Fruit fly (Drosophila melanogaster) whole organism: ENCODE results near the gene Polr3A.

Source experiments
- CG8478 ChIP-seq: fragments of >200 bp; optimal IDR thresholded peaks from 2 replicates; lab custom pipeline; 2018; ENCODE audit warnings: inconsistent platforms
- Dll ChIP-seq: fragments of >200 bp; optimal IDR thresholded peaks from 2 replicates; lab custom pipeline; 2017
- EcR ChIP-seq, 2 experiments: fragments of >200 bp; optimal IDR thresholded peaks; 2 replicates each; lab custom pipeline; 2017; ENCODE audit warnings: missing biosample characterization in 2 of 2, missing genetic modification characterization in 2 of 2, missing genetic modification reagents in 2 of 2
- pan ChIP-seq: fragments of >200 bp; optimal IDR thresholded peaks from 2 replicates; lab custom pipeline; 2017
- psq ChIP-seq: fragments of >200 bp; optimal IDR thresholded peaks from 2 replicates; lab custom pipeline; 2017
- usp ChIP-seq: fragments of >200 bp; optimal IDR thresholded peaks from 2 replicates; lab custom pipeline; 2017; ENCODE audit warnings: missing biosample characterization, missing genetic modification characterization, mixed read lengths

Gene Polr3A

dm6 chrX:15758692-15759240 lies 4.0 kb upstream of the Polr3A start:
- no peak for TF ChIP-seq psq (lab: Kevin White, UChicago)
- TF ChIP-seq usp = no peak
- no peak for TF ChIP-seq CG8478 (lab: Kevin White, UChicago)
- no peak for TF ChIP-seq Dll (lab: Kevin White, UChicago)
- TF ChIP-seq EcR (GFP tag; optimal IDR thresholded peaks at IDR 0.05; lab: Kevin White, UChicago) = no peak
- TF ChIP-seq pan = no peak

DNA sequence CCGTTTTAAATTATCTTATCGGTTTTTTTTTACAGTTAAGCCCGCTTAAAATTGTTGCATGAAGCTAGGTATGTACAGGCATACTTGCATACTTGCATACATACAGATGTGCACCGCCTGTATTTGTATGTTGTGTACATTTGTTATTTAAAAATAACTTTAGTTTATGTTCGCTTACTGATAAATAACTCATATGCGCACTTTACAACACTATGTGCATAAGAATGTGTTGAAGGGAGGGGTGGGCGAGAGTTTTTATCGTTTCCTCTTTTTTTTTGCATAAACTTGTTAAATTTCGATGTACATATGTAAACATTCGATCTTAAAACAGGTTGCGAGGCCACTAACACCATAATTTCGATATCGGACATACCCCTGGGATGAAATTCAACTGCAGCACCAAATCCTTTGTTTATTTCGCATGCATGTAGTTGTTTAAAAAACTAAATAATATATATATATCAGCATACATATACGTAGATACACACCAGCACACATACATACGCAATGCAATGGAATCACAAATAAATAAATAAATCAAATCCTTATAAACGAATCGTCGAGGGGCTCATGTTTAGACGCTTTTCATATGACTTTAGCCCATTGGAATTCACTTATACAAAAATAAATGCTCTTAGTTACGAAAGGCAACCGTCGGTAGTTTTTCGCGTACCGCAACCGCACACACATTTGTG lies 2.9 kb upstream of the Polr3A start:
- no peak for TF ChIP-seq EcR (GFP tag; optimal IDR thresholded peaks at IDR 0.05; lab: Kevin White, UChicago)
- peak; percentile 32 for TF ChIP-seq pan
- no peak for TF ChIP-seq Dll (lab: Kevin White, UChicago)
- TF ChIP-seq CG8478 (lab: Kevin White, UChicago) = no peak

DNA sequence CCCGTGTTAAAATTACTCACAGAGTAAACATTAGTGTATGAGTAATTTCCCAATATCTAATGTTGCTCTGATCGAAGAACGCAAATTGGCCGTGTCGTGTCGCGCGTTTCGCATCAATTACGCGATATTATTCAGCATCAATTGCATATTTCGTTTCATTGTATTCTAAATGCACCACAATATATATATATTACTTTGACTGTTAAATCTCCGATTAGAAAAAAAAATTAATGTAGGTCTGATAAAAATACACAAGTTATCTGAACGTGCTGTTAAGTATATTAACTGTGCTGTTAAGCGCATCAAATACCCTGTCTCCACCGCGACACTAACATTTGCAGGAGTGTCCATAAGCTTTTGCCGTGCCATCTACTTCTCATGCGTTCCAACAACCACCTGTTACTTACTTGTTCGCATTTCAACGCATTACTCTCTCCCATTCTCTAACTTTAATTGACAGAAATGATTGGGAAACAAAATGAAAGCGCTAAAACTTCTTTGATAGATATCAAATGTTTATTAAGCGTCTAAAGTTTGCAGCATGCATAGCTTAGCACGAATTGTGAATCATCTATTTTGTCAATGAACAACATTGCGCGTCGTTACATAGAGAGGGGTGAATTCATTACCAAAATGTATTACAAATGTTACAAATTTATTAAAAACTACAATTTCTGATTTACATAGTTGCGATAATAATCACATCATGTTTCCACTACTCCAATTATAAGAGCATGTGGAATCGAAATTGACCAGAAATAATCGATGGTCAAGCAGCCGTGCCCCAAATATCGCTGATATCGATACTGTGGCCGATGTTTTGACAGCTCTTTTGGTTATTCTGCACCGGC lies 2.1 kb upstream of the Polr3A start, which contains the start of the genes Graf and mRpL3:
Gene Graf (minus strand): TSS at position 287 of the 851 bp plus-strand sequence.
Gene mRpL3 (plus strand): TSS at position 802 of the 851 bp plus-strand sequence.
- no peak for TF ChIP-seq psq (lab: Kevin White, UChicago)
- no peak for TF ChIP-seq pan
- no peak for TF ChIP-seq usp

- TF ChIP-seq EcR (GFP tag; optimal IDR thresholded peaks at IDR 0.05; lab: Kevin White, UChicago) (no peak), CG8478 (lab: Kevin White, UChicago) (no peak), pan (no peak), usp (no peak), Dll (lab: Kevin White, UChicago) (no peak), psq (lab: Kevin White, UChicago) (no peak)
Measured at dm6 chrX:15761298-15761640, 1.5 kb upstream of the Polr3A start.

- TF ChIP-seq usp (no peak), Dll (lab: Kevin White, UChicago) (no peak), psq (lab: Kevin White, UChicago) (no peak), pan (no peak), CG8478 (lab: Kevin White, UChicago) (no peak), EcR (GFP tag; optimal IDR thresholded peaks at IDR 0.05; lab: Kevin White, UChicago) (no peak)
Measured at dm6 chrX:15766395-15766866, 3.7 kb downstream of the Polr3A start, which contains the start of gene CG8952. CG8952 (minus strand) TSS chrX:15766445.

- TF ChIP-seq psq (lab: Kevin White, UChicago) = no peak
- no peak for TF ChIP-seq usp
- TF ChIP-seq CG8478 (lab: Kevin White, UChicago) = no peak
- no peak for TF ChIP-seq pan
- no peak for TF ChIP-seq EcR (GFP tag; optimal IDR thresholded peaks at IDR 0.05; lab: Kevin White, UChicago)
- no peak for TF ChIP-seq Dll (lab: Kevin White, UChicago)
Measured at dm6 chrX:15769457-15769856, 6.7 kb downstream of the Polr3A start, which contains the start of gene CG33172. CG33172 (plus strand) TSS chrX:15769664.

DNA sequence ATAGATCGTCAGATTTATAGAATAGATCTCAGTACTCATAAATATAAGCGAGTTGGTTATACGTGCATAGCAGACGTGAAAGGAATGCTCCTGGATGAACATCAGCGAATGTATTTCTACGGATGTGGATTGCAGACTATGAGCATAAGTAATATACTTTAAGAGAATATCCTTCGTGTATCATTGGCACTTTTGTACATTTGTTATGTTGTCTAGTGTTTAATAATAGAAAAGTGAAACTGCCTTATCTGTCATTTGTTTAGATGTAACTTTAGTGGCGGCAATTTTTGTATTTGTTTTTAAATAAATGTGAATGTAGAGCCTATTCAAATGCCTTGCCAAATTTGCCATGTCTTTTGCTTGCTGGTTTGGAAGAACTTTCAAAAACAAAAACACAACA lies 9.9 kb downstream of the Polr3A start, which contains the start of gene CG43672:
Gene CG43672 (plus strand): TSS at position 301 of the 400 bp plus-strand sequence.
- no peak for TF ChIP-seq pan

dm6 chrX:15778846-15779245 lies 16.1 kb downstream of the Polr3A start, which contains the start of gene CG43673:
CG43673 (plus strand) TSS chrX:15779146.
- TF ChIP-seq EcR (GFP tag; optimal IDR thresholded peaks at IDR 0.05; lab: Kevin White, UChicago) (no peak), usp (no peak)

DNA sequence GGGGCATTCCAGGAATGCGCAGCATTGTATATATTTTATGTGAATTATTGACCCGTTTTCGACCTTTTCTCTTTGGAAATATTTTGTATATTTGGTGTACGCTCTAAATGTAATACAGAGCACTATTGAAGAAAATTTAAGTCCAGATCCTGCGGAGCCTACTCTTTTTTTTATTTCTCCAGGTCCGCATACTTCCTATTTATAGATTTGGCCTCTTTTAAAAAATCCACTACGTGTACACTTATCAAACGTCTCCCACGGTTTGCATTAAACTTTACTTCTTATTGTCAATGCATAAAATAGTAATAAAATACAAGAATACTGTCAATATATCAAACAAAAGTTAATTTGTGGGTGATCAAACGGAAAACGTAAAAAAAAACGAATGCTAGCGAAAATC lies 20.9 kb downstream of the Polr3A start, which contains the start of gene Efhc1.1:
Gene Efhc1.1 (minus strand): TSS at position 101 of the 400 bp plus-strand sequence.
- no peak for TF ChIP-seq pan
- TF ChIP-seq usp = no peak
- TF ChIP-seq psq (lab: Kevin White, UChicago) = no peak
- no peak for TF ChIP-seq CG8478 (lab: Kevin White, UChicago)
- TF ChIP-seq EcR (GFP tag; optimal IDR thresholded peaks at IDR 0.05; lab: Kevin White, UChicago) = no peak
- no peak for TF ChIP-seq Dll (lab: Kevin White, UChicago)

- no peak for TF ChIP-seq usp
- TF ChIP-seq CG8478 (lab: Kevin White, UChicago) = no peak
- no peak for TF ChIP-seq EcR (GFP tag; optimal IDR thresholded peaks at IDR 0.05; lab: Kevin White, UChicago)
- no peak for TF ChIP-seq pan
- no peak for TF ChIP-seq psq (lab: Kevin White, UChicago)
- no peak for TF ChIP-seq Dll (lab: Kevin White, UChicago)
Measured at dm6 chrX:15785429-15786239, 22.9 kb downstream of the Polr3A start, which contains the start of the genes Paf-AHalpha and mRpS30. Paf-AHalpha (minus strand) TSS chrX:15785583. mRpS30 (plus strand) TSS chrX:15786047.

DNA sequence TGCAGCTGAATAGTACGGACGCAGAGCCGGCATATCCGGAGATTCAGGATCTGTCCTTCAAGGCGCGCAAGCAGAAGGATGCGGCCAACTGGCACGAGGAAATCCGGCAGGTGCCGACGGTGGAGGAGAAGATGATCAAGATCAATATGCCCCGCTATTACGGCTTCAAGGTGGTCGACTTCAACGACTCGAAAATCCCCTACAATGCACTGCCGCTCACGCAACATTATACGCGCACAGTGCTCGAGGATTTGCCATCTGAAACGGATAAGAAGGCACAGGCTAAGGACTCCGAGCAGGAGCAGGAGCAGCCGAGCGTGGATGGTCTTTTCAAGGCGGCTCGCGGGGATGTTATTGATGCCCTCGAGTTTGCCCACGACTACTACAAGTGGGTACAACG lies 23.5 kb downstream of the Polr3A start:
- no peak for TF ChIP-seq CG8478 (lab: Kevin White, UChicago)
- TF ChIP-seq Dll (lab: Kevin White, UChicago) = no peak
- no peak for TF ChIP-seq usp
- no peak for TF ChIP-seq pan
- TF ChIP-seq EcR (GFP tag; optimal IDR thresholded peaks at IDR 0.05; lab: Kevin White, UChicago) = no peak
- TF ChIP-seq psq (lab: Kevin White, UChicago) = no peak
